Worm (Caenorhabditis elegans): ENCODE results near the gene Y42H9AR.2.
A peak's percentile ranks its signal among the peaks of the same experiment; 100 is the strongest.

Y42H9AR.2 gene

ce11 chrIV:8133536-8133935, 33.8 kb downstream of the Y42H9AR.2 start, which contains the start of gene sph-1 (continued):
- TF ChIP-seq ceh-32 (tag; optimal IDR thresholded peaks at IDR 0.05; ENCODE audit: poor library complexity) (no peak), vab-7 (GFP tag; IDR thresholded peaks at IDR 0.05) (no peak), cey-2 (tag; optimal IDR thresholded peaks at IDR 0.05; ENCODE audit: borderline replicate concordance, insufficient read depth) (no peak), lin-29 (GFP tag; IDR thresholded peaks at IDR 0.05) (no peak), madf-5 (GFP tag; IDR thresholded peaks at IDR 0.05) (no peak), jun-1 (tag; optimal IDR thresholded peaks at IDR 0.05) (no peak), Y105C5A.15 (GFP tag; IDR thresholded peaks at IDR 0.05) (no peak), nhr-76 (tag; optimal IDR thresholded peaks at IDR 0.05) (no peak), attf-4 (tag; optimal IDR thresholded peaks at IDR 0.05) (no peak), dmd-6 (GFP tag; IDR thresholded peaks at IDR 0.05) (peak; percentile 45; the same call in 1 of the 2 replicates), Y75B8A.6 (GFP tag; IDR thresholded peaks at IDR 0.05) (no peak), pqm-1 (tag; optimal IDR thresholded peaks at IDR 0.05) (peak; percentile 63), hif-1 (tag; optimal IDR thresholded peaks at IDR 0.05) (no peak), nhr-10 (tag; optimal IDR thresholded peaks at IDR 0.05) (peak; percentile 50), nhr-102 (tag; optimal IDR thresholded peaks at IDR 0.05) (peak; percentile 49), lin-39 (tag; optimal IDR thresholded peaks at IDR 0.05) (no peak), lir-3 (tag; optimal IDR thresholded peaks at IDR 0.05) (no peak), ZK337.2 (GFP tag; IDR thresholded peaks at IDR 0.05) (no peak), zag-1 (tag; optimal IDR thresholded peaks at IDR 0.05) (no peak), Y48G9A.11 (GFP tag; IDR thresholded peaks at IDR 0.05) (no peak), snpc-1.2 (GFP tag; IDR thresholded peaks at IDR 0.05) (no peak), ctbp-1 (GFP tag; IDR thresholded peaks at IDR 0.05) (no peak), madf-9 (GFP tag; conservative IDR thresholded peaks at IDR 0.05) (no peak), fos-1 (tag; optimal IDR thresholded peaks at IDR 0.05) (no peak), lim-7 (GFP tag; IDR thresholded peaks at IDR 0.05) (no peak), set-16 (GFP tag; IDR thresholded peaks at IDR 0.05) (no peak), T26A8.4 (GFP tag; IDR thresholded peaks at IDR 0.05) (no peak), D1046.2 (GFP tag; IDR thresholded peaks at IDR 0.05) (no peak), nhr-77 (tag; optimal IDR thresholded peaks at IDR 0.05) (peak; percentile 16), unc-39 (tag; optimal IDR thresholded peaks at IDR 0.05) (no peak), daf-12 (tag; optimal IDR thresholded peaks at IDR 0.05) (no peak), nhr-111 (GFP tag; optimal IDR thresholded peaks at IDR 0.05) (no peak), nhr-48 (tag; optimal IDR thresholded peaks at IDR 0.05) (no peak), zfp-3 (GFP tag; conservative IDR thresholded peaks at IDR 0.05) (no peak), mdt-29 (GFP tag; IDR thresholded peaks at IDR 0.05) (no peak), lin-38 (GFP tag; IDR thresholded peaks at IDR 0.05) (peak; percentile 43), nhr-6 (tag; optimal IDR thresholded peaks at IDR 0.05) (peak; percentile 31), gei-8 (GFP tag; optimal IDR thresholded peaks at IDR 0.05) (no peak), ceh-44 (GFP tag; IDR thresholded peaks at IDR 0.05) (no peak), F44E2.7 (GFP tag; IDR thresholded peaks at IDR 0.05) (no peak), T20F7.1 (GFP tag; optimal IDR thresholded peaks at IDR 0.05) (peak; percentile 61), sdz-12 (GFP tag; optimal IDR thresholded peaks at IDR 0.05) (no peak), fkh-10 (GFP tag; optimal IDR thresholded peaks at IDR 0.05) (no peak), tag-97 (GFP tag; IDR thresholded peaks at IDR 0.05) (no peak), ztf-7 (tag; optimal IDR thresholded peaks at IDR 0.05) (peak; percentile 20), unc-62 (GFP tag; optimal IDR thresholded peaks at IDR 0.05 in 1 of 2) (no peak), unc-62 (tag; optimal IDR thresholded peaks at IDR 0.05) (no peak), hlh-11 (tag; optimal IDR thresholded peaks at IDR 0.05) (peak; percentile 65), zip-11 (GFP tag; IDR thresholded peaks at IDR 0.05) (no peak), spr-3 (GFP tag; optimal IDR thresholded peaks at IDR 0.05) (no peak), F10B5.3 (tag; optimal IDR thresholded peaks at IDR 0.05) (no peak), pha-4 (GFP tag; IDR thresholded peaks at IDR 0.05) (no peak; the same call in 1 of the 2 replicates), pha-4 (tag; optimal IDR thresholded peaks at IDR 0.05) (peak; percentile 84)

All from whole organism, L4 larva.